Fruit fly (Drosophila melanogaster) whole organism, embryonic: Measurements from ENCODE around the gene CG9667.

Source experiments
- CG12236 ChIP-seq: fragments of 200-800 bp; sonication (Bioruptor generic); optimal IDR thresholded peaks from 2 replicates; lab custom pipeline; 2016; ENCODE audit warnings: missing biosample characterization, missing genetic modification characterization
- CG12299 ChIP-seq: fragments of 200-800 bp; sonication (Bioruptor generic); optimal IDR thresholded peaks from 2 replicates; lab custom pipeline; 2018; ENCODE audit warnings: missing biosample characterization, mild to moderate bottlenecking, missing genetic modification characterization
- CG14965 ChIP-seq: fragments of 200-800 bp; sonication (Bioruptor generic); optimal IDR thresholded peaks from 2 replicates; lab custom pipeline; 2016; ENCODE audit warnings: missing biosample characterization, missing genetic modification characterization, borderline replicate concordance
- CG15269 ChIP-seq: fragments of 200-800 bp; sonication (Bioruptor generic); optimal IDR thresholded peaks from 2 replicates; lab custom pipeline; 2018; ENCODE audit warnings: missing biosample characterization, mild to moderate bottlenecking, missing genetic modification characterization, moderate library complexity
- CG17361 ChIP-seq: fragments of 200-800 bp; sonication (Bioruptor generic); IDR thresholded peaks from 3 replicates; pipeline ENCODE4 v1.3.6; 2022; ENCODE audit warnings: missing biosample characterization, missing genetic modification characterization
- CG2202 ChIP-seq: fragments of 200-800 bp; sonication (Bioruptor generic); optimal IDR thresholded peaks from 2 replicates; lab custom pipeline; 2018; ENCODE audit warnings: missing biosample characterization, mild to moderate bottlenecking, missing genetic modification characterization
- CG2678 ChIP-seq: fragments of 200-800 bp; sonication (Bioruptor generic); optimal IDR thresholded peaks from 3 replicates; lab custom pipeline; 2019; ENCODE audit warnings: missing biosample characterization, mild to moderate bottlenecking, missing genetic modification characterization, moderate library complexity
- CG34224 ChIP-seq: fragments of 200-800 bp; sonication (Bioruptor generic); IDR thresholded peaks from 3 replicates; pipeline ENCODE4 v1.3.6; 2022; ENCODE audit warnings: missing biosample characterization, missing genetic modification characterization; ENCODE audit not compliant: partially characterized antibody
- CG4282 ChIP-seq: fragments of 200-800 bp; sonication (Bioruptor generic); optimal IDR thresholded peaks from 2 replicates; lab custom pipeline; 2016; ENCODE audit warnings: missing biosample characterization, missing genetic modification characterization
- CG4360 ChIP-seq: fragments of 200-800 bp; sonication (Bioruptor generic); IDR thresholded peaks from 2 replicates; pipeline ENCODE4 v1.3.6; 2022; ENCODE audit warnings: missing biosample characterization, missing genetic modification characterization
- CG4820 ChIP-seq: fragments of 200-800 bp; sonication (Bioruptor generic); optimal IDR thresholded peaks from 3 replicates; lab custom pipeline; 2016; ENCODE audit warnings: missing biosample characterization, missing genetic modification characterization
- CG6683 ChIP-seq: fragments of 200-800 bp; sonication (Bioruptor generic); optimal IDR thresholded peaks from 2 replicates; lab custom pipeline; 2017; ENCODE audit warnings: missing biosample characterization, mild to moderate bottlenecking, missing genetic modification characterization, missing genetic modification reagents
- CG8765 ChIP-seq: fragments of 200-800 bp; sonication (Bioruptor generic); IDR thresholded peaks from 2 replicates; pipeline ENCODE4 v1.3.6; 2022; ENCODE audit warnings: missing biosample characterization, missing genetic modification characterization
- CG8924 ChIP-seq: fragments of 200-800 bp; optimal IDR thresholded peaks from 3 replicates; lab custom pipeline; 2019; ENCODE audit warnings: missing biosample characterization, mild to moderate bottlenecking, missing genetic modification characterization, moderate library complexity
- CG9437 ChIP-seq: fragments of 200-800 bp; sonication (Bioruptor generic); optimal IDR thresholded peaks from 2 replicates; lab custom pipeline; 2018; ENCODE audit warnings: missing biosample characterization, mild to moderate bottlenecking, missing genetic modification characterization
- CG9727 ChIP-seq: fragments of 200-800 bp; sonication (Bioruptor generic); optimal IDR thresholded peaks from 3 replicates; lab custom pipeline; 2017; ENCODE audit warnings: missing biosample characterization, mild to moderate bottlenecking, missing genetic modification characterization
- CkIIα-i1 ChIP-seq: fragments of 200-800 bp; sonication (Bioruptor generic); IDR thresholded peaks from 2 replicates; pipeline ENCODE4 v1.3.6; 2022; ENCODE audit warnings: missing biosample characterization, missing genetic modification characterization
- Dp ChIP-seq: fragments of 200-800 bp; sonication (Bioruptor generic); optimal IDR thresholded peaks from 2 replicates; lab custom pipeline; 2018; ENCODE audit warnings: missing biosample characterization, mild to moderate bottlenecking, missing genetic modification characterization, moderate library complexity
- Fer2 ChIP-seq: fragments of 200-800 bp; sonication (Bioruptor generic); optimal IDR thresholded peaks from 2 replicates; lab custom pipeline; 2018; ENCODE audit warnings: missing biosample characterization, mild to moderate bottlenecking, missing genetic modification characterization, moderate library complexity
- HHEX ChIP-seq: fragments of 200-800 bp; sonication (Bioruptor generic); optimal IDR thresholded peaks from 3 replicates; lab custom pipeline; 2017; ENCODE audit warnings: missing biosample characterization, mild to moderate bottlenecking, missing genetic modification characterization, missing genetic modification reagents
- Lpt ChIP-seq: fragments of >200 bp; optimal IDR thresholded peaks from 2 replicates; lab custom pipeline; 2018; ENCODE audit warnings: missing biosample characterization, missing genetic modification characterization
- MBD-R2 ChIP-seq: fragments of 200-800 bp; sonication (Bioruptor generic); IDR thresholded peaks from 2 replicates; pipeline ENCODE4 v1.3.6; 2022; ENCODE audit warnings: missing biosample characterization, missing genetic modification characterization
- NFAT ChIP-seq: fragments of 200-800 bp; sonication (Bioruptor generic); IDR thresholded peaks from 2 replicates; pipeline ENCODE4 v1.3.6; 2022; ENCODE audit warnings: missing biosample characterization, missing genetic modification characterization
- NfI ChIP-seq: fragments of 200-800 bp; sonication (Bioruptor generic); optimal IDR thresholded peaks from 3 replicates; lab custom pipeline; 2018; ENCODE audit warnings: missing biosample characterization, mild to moderate bottlenecking, missing genetic modification characterization, moderate library complexity
- Opbp ChIP-seq: fragments of 200-800 bp; sonication (Bioruptor generic); IDR thresholded peaks from 3 replicates; pipeline ENCODE4 v1.3.6; 2022; ENCODE audit warnings: missing biosample characterization, missing genetic modification characterization; ENCODE audit not compliant: partially characterized antibody
- Ravus ChIP-seq: fragments of 200-800 bp; sonication (Bioruptor generic); IDR thresholded peaks from 2 replicates; pipeline ENCODE4 v1.3.6; 2022; ENCODE audit warnings: missing biosample characterization, missing genetic modification characterization
- Sry-δ ChIP-seq: fragments of 200-800 bp; sonication (Bioruptor generic); optimal IDR thresholded peaks from 2 replicates; lab custom pipeline; 2016; ENCODE audit warnings: missing biosample characterization, missing genetic modification characterization
- YL-1 ChIP-seq: fragments of 200-800 bp; sonication (Bioruptor generic); optimal IDR thresholded peaks from 3 replicates; lab custom pipeline; 2017; ENCODE audit warnings: missing biosample characterization, mild to moderate bottlenecking, missing genetic modification characterization
- bab2 ChIP-seq: fragments of 200-800 bp; sonication (Bioruptor generic); optimal IDR thresholded peaks from 2 replicates; lab custom pipeline; 2016; ENCODE audit warnings: missing biosample characterization, missing genetic modification characterization
- bsh ChIP-seq, 2 experiments: fragments of 200-800 bp; sonication (Bioruptor generic); optimal IDR thresholded peaks; 2 replicates each; lab custom pipeline; 2017 to 2018; ENCODE audit warnings: mild to moderate bottlenecking in 2 of 2, missing biosample characterization in 2 of 2, missing genetic modification characterization in 2 of 2, moderate library complexity in 1 of 2
- cad ChIP-seq: fragments of >200 bp; optimal IDR thresholded peaks from 2 replicates; lab custom pipeline; 2017; ENCODE audit warnings: missing biosample characterization, missing genetic modification characterization
- caup ChIP-seq: fragments of 200-800 bp; sonication (Bioruptor generic); optimal IDR thresholded peaks from 3 replicates; lab custom pipeline; 2017; ENCODE audit warnings: missing biosample characterization, mild to moderate bottlenecking, missing genetic modification characterization, moderate library complexity; ENCODE audit not compliant: severe bottlenecking
- dpn ChIP-seq, 2 experiments: fragments of 200-800 bp; sonication (Bioruptor generic); optimal IDR thresholded peaks; 3 replicates each; lab custom pipeline; 2016; ENCODE audit warnings: missing biosample characterization in 2 of 2, missing genetic modification characterization in 2 of 2
- ftz-f1 ChIP-seq: fragments of 200-800 bp; sonication (Bioruptor generic); optimal IDR thresholded peaks from 2 replicates; lab custom pipeline; 2016; ENCODE audit warnings: missing biosample characterization, missing genetic modification characterization
- gro ChIP-seq: fragments of 200-800 bp; sonication (Bioruptor generic); optimal IDR thresholded peaks from 2 replicates; lab custom pipeline; 2016; ENCODE audit warnings: missing biosample characterization, missing genetic modification characterization
- hbn ChIP-seq: fragments of 200-800 bp; sonication (Bioruptor generic); IDR thresholded peaks from 2 replicates; pipeline ENCODE4 v1.3.6; 2022; ENCODE audit warnings: missing biosample characterization, missing genetic modification characterization; ENCODE audit not compliant: partially characterized antibody
- insv ChIP-seq, 2 experiments: fragments of 200-800 bp; sonication (Bioruptor generic); optimal IDR thresholded peaks; 3 replicates each; lab custom pipeline; 2016 to 2018; ENCODE audit warnings: missing biosample characterization in 2 of 2, missing genetic modification characterization in 2 of 2
- jing ChIP-seq: fragments of 200-800 bp; sonication (Bioruptor generic); optimal IDR thresholded peaks from 2 replicates; lab custom pipeline; 2018; ENCODE audit warnings: missing biosample characterization, mild to moderate bottlenecking, missing genetic modification characterization
- ken ChIP-seq: fragments of 200-800 bp; sonication (Bioruptor generic); IDR thresholded peaks from 3 replicates; pipeline ENCODE4 v1.3.6; 2022; ENCODE audit warnings: missing biosample characterization, missing genetic modification characterization
- lmd ChIP-seq: fragments of 200-800 bp; sonication (Bioruptor generic); IDR thresholded peaks from 2 replicates; pipeline ENCODE4 v1.3.6; 2022; ENCODE audit warnings: missing biosample characterization, missing genetic modification characterization
- sisA ChIP-seq: fragments of 200-800 bp; sonication (Bioruptor generic); IDR thresholded peaks from 2 replicates; pipeline ENCODE4 v1.3.6; 2022; ENCODE audit warnings: missing biosample characterization, missing genetic modification characterization
- tll ChIP-seq, 2 experiments: fragments of 200-800 bp in 1 of 2; fragments of >200 bp in 1 of 2; sonication (Bioruptor generic) in 1 of 2; optimal IDR thresholded peaks; 2 replicates each; lab custom pipeline; 2017 to 2019; ENCODE audit warnings: missing biosample characterization in 2 of 2, missing genetic modification characterization in 2 of 2, mild to moderate bottlenecking in 1 of 2, moderate library complexity in 1 of 2
- tna ChIP-seq: fragments of 200-800 bp; sonication (Bioruptor generic); IDR thresholded peaks from 2 replicates; pipeline ENCODE4 v1.3.6; 2022; ENCODE audit warnings: missing biosample characterization, missing genetic modification characterization; ENCODE audit not compliant: partially characterized antibody
- trem ChIP-seq: fragments of 200-800 bp; optimal IDR thresholded peaks from 3 replicates; lab custom pipeline; 2019; ENCODE audit warnings: missing biosample characterization, mild to moderate bottlenecking, missing genetic modification characterization, moderate library complexity
- tx ChIP-seq: fragments of 200-800 bp; sonication (Bioruptor generic); optimal IDR thresholded peaks from 2 replicates; lab custom pipeline; 2016; ENCODE audit warnings: missing biosample characterization, missing genetic modification characterization
- unc-4 ChIP-seq: fragments of 200-800 bp; sonication (Bioruptor generic); IDR thresholded peaks from 2 replicates; pipeline ENCODE4 v1.3.6; 2022; ENCODE audit warnings: missing biosample characterization, missing genetic modification characterization; ENCODE audit not compliant: partially characterized antibody
- zen ChIP-seq: fragments of 200-800 bp; sonication (Bioruptor generic); optimal IDR thresholded peaks from 3 replicates; lab custom pipeline; 2018; ENCODE audit warnings: missing biosample characterization, mild to moderate bottlenecking, missing genetic modification characterization, moderate library complexity

Gene CG9667

dm6 chr3R:8126316-8127150 is at the start of gene CG9667, which contains the start of gene Arl8 (continued):
- TF ChIP-seq trem (tag; lab: Kevin White, UChicago), result peak; percentile 78
- no peak for TF ChIP-seq unc-4
- no peak for TF ChIP-seq Lpt (GFP tag; lab: Kevin White, UChicago)
- TF ChIP-seq Opbp (GFP tag; lab: Robert Waterston, UW), result no peak
- TF ChIP-seq hbn (GFP tag; lab: Robert Waterston, UW), result no peak; the same call in 1 of the 2 replicates
- TF ChIP-seq ken, result peak; percentile 59; the same call in 1 of the 3 replicates
- no peak for TF ChIP-seq gro (GFP tag; lab: Kevin White, UChicago)
- peak; percentile 64 for TF ChIP-seq zen (tag; lab: Kevin White, UChicago)
- TF ChIP-seq CG4360, result no peak
- 0 out of 2 replicates have a peak, but pooled peaks have one; percentile 35 for TF ChIP-seq CG8765 (GFP tag; lab: Robert Waterston, UW)
- TF ChIP-seq CG12299 (tag; lab: Kevin White, UChicago), result peak; percentile 65
- TF ChIP-seq CG4820 (GFP tag; lab: Kevin White, UChicago), result peak; percentile 64
- no peak for TF ChIP-seq tx
- 0 out of 2 replicates have a peak, but pooled peaks have one; percentile 52 for TF ChIP-seq NFAT (GFP tag; lab: Robert Waterston, UW)
- TF ChIP-seq bsh (GFP tag; optimal IDR thresholded peaks at IDR 0.05; lab: Kevin White, UChicago), result peak in 1 of 2 experiments; percentile 68
- no peak for TF ChIP-seq cad (GFP tag; lab: Kevin White, UChicago)
- TF ChIP-seq bab2 (GFP tag; lab: Kevin White, UChicago), result peak; percentile 25
- TF ChIP-seq insv (GFP tag; optimal IDR thresholded peaks at IDR 0.05; lab: Kevin White, UChicago), result peak in 1 of 2 experiments; percentile 41
- peak; percentile 78 for TF ChIP-seq CG8924 (tag; lab: Kevin White, UChicago)
- peak; percentile 66 for TF ChIP-seq CG15269
- TF ChIP-seq CG14965 (GFP tag; lab: Kevin White, UChicago), result no peak
- peak; percentile 9 for TF ChIP-seq Dp
- TF ChIP-seq caup (GFP tag; lab: Kevin White, UChicago), result peak; percentile 47
- TF ChIP-seq CG6683, result no peak
- TF ChIP-seq Fer2 (tag; lab: Kevin White, UChicago), result peak; percentile 52
- TF ChIP-seq CG2678, result peak; percentile 72
- TF ChIP-seq ftz-f1 (GFP tag; lab: Kevin White, UChicago), result no peak
- TF ChIP-seq CG17361, result peak; percentile 89
- TF ChIP-seq CkIIα-i1 (GFP tag; lab: Robert Waterston, UW), result no peak
- TF ChIP-seq CG34224 (GFP tag; lab: Robert Waterston, UW), result no peak
- TF ChIP-seq MBD-R2 (GFP tag; lab: Robert Waterston, UW), result peak; percentile 83; the same call in 1 of the 2 replicates
- peak; percentile 74 for TF ChIP-seq YL-1 (GFP tag; lab: Kevin White, UChicago)
- TF ChIP-seq tna, result no peak
- TF ChIP-seq Sry-δ, result no peak
- peak; percentile 51 for TF ChIP-seq NfI (GFP tag; lab: Kevin White, UChicago)
- TF ChIP-seq HHEX (GFP tag; lab: Kevin White, UChicago), result peak; percentile 54
- TF ChIP-seq Ravus (GFP tag; lab: Robert Waterston, UW), result no peak
- no peak for TF ChIP-seq jing (GFP tag; lab: Kevin White, UChicago)
- peak in 1 of 2 experiments; percentile 70 for TF ChIP-seq dpn (GFP tag; optimal IDR thresholded peaks at IDR 0.05; lab: Kevin White, UChicago)
- TF ChIP-seq CG9727 (GFP tag; lab: Kevin White, UChicago), result peak; percentile 60
- TF ChIP-seq CG2202 (tag; lab: Kevin White, UChicago), result no peak
- peak; percentile 70 for TF ChIP-seq sisA (GFP tag; lab: Robert Waterston, UW)
- no peak for TF ChIP-seq CG4282
- peak; percentile 51; the same call in 1 of the 2 replicates for TF ChIP-seq lmd (GFP tag; lab: Robert Waterston, UW)
- no peak for TF ChIP-seq CG12236 (GFP tag; lab: Kevin White, UChicago)
- peak; percentile 38 for TF ChIP-seq CG9437 (GFP tag; lab: Kevin White, UChicago)
- TF ChIP-seq tll (GFP tag; optimal IDR thresholded peaks at IDR 0.05; lab: Kevin White, UChicago), result no peak
